Fruit fly (Drosophila melanogaster) whole organism, embryonic: ENCODE results near the gene Lsd-1.

ENCODE experiments used
- BEAF-32 ChIP-seq: fragments of 200-800 bp; sonication (Bioruptor generic); optimal IDR thresholded peaks from 3 replicates; lab custom pipeline; 2017; ENCODE audit warnings: missing biosample characterization, missing genetic modification characterization, mild to moderate bottlenecking, moderate library complexity, missing genetic modification reagents
- CG10267 ChIP-seq: fragments of 200-800 bp; sonication (Bioruptor generic); optimal IDR thresholded peaks from 2 replicates; lab custom pipeline; 2018; ENCODE audit warnings: missing biosample characterization, mild to moderate bottlenecking, missing genetic modification characterization, moderate library complexity
- CG10462 ChIP-seq: fragments of 200-800 bp; sonication (Bioruptor generic); optimal IDR thresholded peaks from 2 replicates; lab custom pipeline; 2016; ENCODE audit warnings: missing biosample characterization, missing genetic modification characterization
- CG11695 ChIP-seq: fragments of 200-800 bp; sonication (Bioruptor generic); IDR thresholded peaks from 3 replicates; pipeline ENCODE4 v1.3.6; 2022; ENCODE audit warnings: missing biosample characterization, missing genetic modification characterization
- CG11696 ChIP-seq: fragments of 200-800 bp; sonication (Bioruptor generic); IDR thresholded peaks from 2 replicates; pipeline ENCODE4 v1.3.6; 2022; ENCODE audit warnings: missing biosample characterization, missing genetic modification characterization
- CG13424 ChIP-seq: fragments of 200-800 bp; sonication (Bioruptor generic); optimal IDR thresholded peaks from 2 replicates; lab custom pipeline; 2019; ENCODE audit warnings: missing biosample characterization, mild to moderate bottlenecking, missing genetic modification characterization, moderate library complexity
- CG14710 ChIP-seq: fragments of 200-800 bp; sonication (Bioruptor generic); optimal IDR thresholded peaks from 3 replicates; lab custom pipeline; 2019; ENCODE audit warnings: missing biosample characterization, mild to moderate bottlenecking, missing genetic modification characterization, moderate library complexity
- CG15514 ChIP-seq: fragments of 200-800 bp; sonication (Bioruptor generic); optimal IDR thresholded peaks from 3 replicates; lab custom pipeline; 2017; ENCODE audit warnings: missing biosample characterization, missing genetic modification characterization, mild to moderate bottlenecking, moderate library complexity, missing genetic modification reagents
- CG2120 ChIP-seq: fragments of 200-800 bp; sonication (Bioruptor generic); optimal IDR thresholded peaks from 3 replicates; lab custom pipeline; 2016; ENCODE audit warnings: missing biosample characterization, missing genetic modification characterization
- CG2129 ChIP-seq: fragments of 200-800 bp; sonication (Bioruptor generic); IDR thresholded peaks from 2 replicates; pipeline ENCODE4 v1.3.6; 2022; ENCODE audit warnings: missing biosample characterization, missing genetic modification characterization; ENCODE audit not compliant: partially characterized antibody
- CG30403 ChIP-seq: fragments of 200-800 bp; sonication (Bioruptor generic); optimal IDR thresholded peaks from 3 replicates; lab custom pipeline; 2016; ENCODE audit warnings: missing biosample characterization, missing genetic modification characterization
- CG3995 ChIP-seq: fragments of 200-800 bp; sonication (Bioruptor generic); optimal IDR thresholded peaks from 3 replicates; lab custom pipeline; 2016; ENCODE audit warnings: missing biosample characterization, missing genetic modification characterization
- CG42726 ChIP-seq: fragments of 200-800 bp; sonication (Bioruptor generic); IDR thresholded peaks from 2 replicates; pipeline ENCODE4 v1.3.6; 2022; ENCODE audit warnings: missing biosample characterization, missing genetic modification characterization; ENCODE audit not compliant: partially characterized antibody
- CG4617 ChIP-seq: fragments of 200-800 bp; sonication (Bioruptor generic); optimal IDR thresholded peaks from 3 replicates; lab custom pipeline; 2016; ENCODE audit warnings: missing biosample characterization, missing genetic modification characterization, borderline replicate concordance
- CG6765 ChIP-seq: fragments of 200-800 bp; sonication (Bioruptor generic); optimal IDR thresholded peaks from 3 replicates; lab custom pipeline; 2017; ENCODE audit warnings: missing biosample characterization, mild to moderate bottlenecking, missing genetic modification characterization
- CG6854 ChIP-seq: fragments of 200-800 bp; sonication (Bioruptor generic); optimal IDR thresholded peaks from 3 replicates; lab custom pipeline; 2017; ENCODE audit warnings: missing biosample characterization, mild to moderate bottlenecking, missing genetic modification characterization
- CG7987 ChIP-seq: fragments of 200-800 bp; sonication (Bioruptor generic); optimal IDR thresholded peaks from 2 replicates; lab custom pipeline; 2018; ENCODE audit warnings: missing biosample characterization, mild to moderate bottlenecking, missing genetic modification characterization, moderate library complexity
- CG8359 ChIP-seq: fragments of 200-800 bp; sonication (Bioruptor generic); optimal IDR thresholded peaks from 2 replicates; lab custom pipeline; 2017; ENCODE audit warnings: missing biosample characterization, mild to moderate bottlenecking, missing genetic modification characterization, borderline replicate concordance
- CG9437 ChIP-seq: fragments of 200-800 bp; sonication (Bioruptor generic); optimal IDR thresholded peaks from 2 replicates; lab custom pipeline; 2018; ENCODE audit warnings: missing biosample characterization, mild to moderate bottlenecking, missing genetic modification characterization
- CG9876 ChIP-seq: fragments of 200-800 bp; sonication (Bioruptor generic); optimal IDR thresholded peaks from 2 replicates; lab custom pipeline; 2016; ENCODE audit warnings: missing biosample characterization, missing genetic modification characterization
- Camta ChIP-seq: fragments of 200-800 bp; sonication (Bioruptor generic); optimal IDR thresholded peaks from 2 replicates; lab custom pipeline; 2016; ENCODE audit warnings: missing biosample characterization, missing genetic modification characterization
- D19A ChIP-seq: fragments of 200-800 bp; optimal IDR thresholded peaks from 3 replicates; lab custom pipeline; 2019; ENCODE audit warnings: missing biosample characterization, mild to moderate bottlenecking, missing genetic modification characterization, moderate library complexity
- ERR ChIP-seq: fragments of 200-800 bp; sonication (Bioruptor generic); optimal IDR thresholded peaks from 2 replicates; lab custom pipeline; 2016; ENCODE audit warnings: missing biosample characterization, missing genetic modification characterization
- H15 ChIP-seq: fragments of 200-800 bp; sonication (Bioruptor generic); IDR thresholded peaks from 3 replicates; pipeline ENCODE4 v1.3.6; 2022; ENCODE audit warnings: missing biosample characterization, missing genetic modification characterization
- HLH4C ChIP-seq: fragments of 200-800 bp; sonication (Bioruptor generic); IDR thresholded peaks from 3 replicates; pipeline ENCODE4 v1.3.6; 2022; ENCODE audit warnings: missing biosample characterization, missing genetic modification characterization; ENCODE audit not compliant: partially characterized antibody
- HLHmδ ChIP-seq: fragments of 200-800 bp; sonication (Bioruptor generic); optimal IDR thresholded peaks from 2 replicates; lab custom pipeline; 2018; ENCODE audit warnings: missing biosample characterization, mild to moderate bottlenecking, missing genetic modification characterization, moderate library complexity
- Jarid2 ChIP-seq: fragments of 200-800 bp; sonication (Bioruptor generic); optimal IDR thresholded peaks from 3 replicates; lab custom pipeline; 2017; ENCODE audit warnings: mild to moderate bottlenecking, missing biosample characterization, missing genetic modification reagents, missing genetic modification characterization
- Max ChIP-seq: fragments of 200-800 bp; sonication (Bioruptor generic); optimal IDR thresholded peaks from 2 replicates; lab custom pipeline; 2016; ENCODE audit warnings: missing biosample characterization, mild to moderate bottlenecking, missing genetic modification characterization
- Poxn ChIP-seq: fragments of 200-800 bp; sonication (Bioruptor generic); IDR thresholded peaks from 2 replicates; pipeline ENCODE4 v1.3.6; 2022; ENCODE audit warnings: missing biosample characterization, missing genetic modification characterization
- Rx ChIP-seq: fragments of 200-800 bp; sonication (Bioruptor generic); IDR thresholded peaks from 2 replicates; pipeline ENCODE4 v1.3.6; 2022; ENCODE audit warnings: missing biosample characterization, missing genetic modification characterization
- Sin3A ChIP-seq: fragments of >200 bp; optimal IDR thresholded peaks from 2 replicates; lab custom pipeline; 2018
- Sry-β ChIP-seq: fragments of 200-800 bp; sonication (Bioruptor generic); optimal IDR thresholded peaks from 2 replicates; lab custom pipeline; 2018; ENCODE audit warnings: missing biosample characterization, mild to moderate bottlenecking, missing genetic modification characterization, moderate library complexity
- Sry-δ ChIP-seq: fragments of 200-800 bp; sonication (Bioruptor generic); optimal IDR thresholded peaks from 2 replicates; lab custom pipeline; 2016; ENCODE audit warnings: missing biosample characterization, missing genetic modification characterization
- Stat92E ChIP-seq, 3 experiments: fragments of >200 bp in 2 of 3; fragments of 200-800 bp in 1 of 3; sonication (Bioruptor generic) in 1 of 3; optimal IDR thresholded peaks; 2 replicates each; lab custom pipeline; 2017 to 2019; ENCODE audit warnings: missing biosample characterization in 3 of 3, missing genetic modification characterization in 3 of 3, mild to moderate bottlenecking in 1 of 3, moderate library complexity in 1 of 3
- abd-A ChIP-seq: fragments of 200-800 bp; sonication (Bioruptor generic); optimal IDR thresholded peaks from 3 replicates; lab custom pipeline; 2019; ENCODE audit warnings: missing biosample characterization, mild to moderate bottlenecking, missing genetic modification characterization, moderate library complexity
- bbx ChIP-seq: fragments of 200-800 bp; sonication (Bioruptor generic); IDR thresholded peaks from 2 replicates; pipeline ENCODE4 v1.3.6; 2022; ENCODE audit warnings: missing biosample characterization, missing genetic modification characterization; ENCODE audit not compliant: partially characterized antibody
- chm ChIP-seq: fragments of 200-800 bp; sonication (Bioruptor generic); IDR thresholded peaks from 2 replicates; pipeline ENCODE4 v1.3.6; 2022; ENCODE audit warnings: missing biosample characterization, missing genetic modification characterization
- eve ChIP-seq, 2 experiments: fragments of >200 bp; optimal IDR thresholded peaks; 2 replicates each; lab custom pipeline; 2017; ENCODE audit warnings: missing biosample characterization in 2 of 2, missing genetic modification characterization in 2 of 2
- gcm ChIP-seq: fragments of 200-800 bp; sonication (Bioruptor generic); optimal IDR thresholded peaks from 2 replicates; lab custom pipeline; 2019; ENCODE audit warnings: missing biosample characterization, mild to moderate bottlenecking, missing genetic modification characterization, moderate library complexity
- insv ChIP-seq, 2 experiments: fragments of 200-800 bp; sonication (Bioruptor generic); optimal IDR thresholded peaks; 3 replicates each; lab custom pipeline; 2016 to 2018; ENCODE audit warnings: missing biosample characterization in 2 of 2, missing genetic modification characterization in 2 of 2
- jumu ChIP-seq: fragments of 200-800 bp; sonication (Bioruptor generic); optimal IDR thresholded peaks from 3 replicates; lab custom pipeline; 2016; ENCODE audit warnings: missing biosample characterization, missing genetic modification characterization
- kay ChIP-seq: fragments of 200-800 bp; sonication (Bioruptor generic); optimal IDR thresholded peaks from 2 replicates; lab custom pipeline; 2016; ENCODE audit warnings: missing biosample characterization, missing genetic modification characterization
- lilli ChIP-seq: fragments of 200-800 bp; sonication (Bioruptor generic); optimal IDR thresholded peaks from 3 replicates; lab custom pipeline; 2016; ENCODE audit warnings: missing biosample characterization, missing genetic modification characterization
- nau ChIP-seq: fragments of 200-800 bp; sonication (Bioruptor generic); optimal IDR thresholded peaks from 3 replicates; lab custom pipeline; 2017; ENCODE audit warnings: missing biosample characterization, mild to moderate bottlenecking, missing genetic modification characterization, missing genetic modification reagents
- otp ChIP-seq: fragments of 200-800 bp; sonication (Bioruptor generic); IDR thresholded peaks from 3 replicates; pipeline ENCODE4, ENCODE4 v1.3.6; 2022; ENCODE audit warnings: missing biosample characterization, missing genetic modification characterization
- pfk ChIP-seq: fragments of 200-800 bp; sonication (Bioruptor generic); optimal IDR thresholded peaks from 2 replicates; lab custom pipeline; 2018; ENCODE audit warnings: missing biosample characterization, mild to moderate bottlenecking, missing genetic modification characterization, moderate library complexity
- seq ChIP-seq: fragments of 200-800 bp; sonication (Bioruptor generic); IDR thresholded peaks from 2 replicates; pipeline ENCODE4 v1.3.6; 2022; ENCODE audit warnings: missing biosample characterization, missing genetic modification characterization
- stwl ChIP-seq: fragments of 200-800 bp; sonication (Bioruptor generic); optimal IDR thresholded peaks from 3 replicates; lab custom pipeline; 2018; ENCODE audit warnings: missing biosample characterization, mild to moderate bottlenecking, missing genetic modification characterization, moderate library complexity
- zfh2 ChIP-seq: fragments of 200-800 bp; sonication (Bioruptor generic); optimal IDR thresholded peaks from 2 replicates; lab custom pipeline; 2016; ENCODE audit warnings: missing biosample characterization, missing genetic modification characterization

The Lsd-1 gene

DNA sequence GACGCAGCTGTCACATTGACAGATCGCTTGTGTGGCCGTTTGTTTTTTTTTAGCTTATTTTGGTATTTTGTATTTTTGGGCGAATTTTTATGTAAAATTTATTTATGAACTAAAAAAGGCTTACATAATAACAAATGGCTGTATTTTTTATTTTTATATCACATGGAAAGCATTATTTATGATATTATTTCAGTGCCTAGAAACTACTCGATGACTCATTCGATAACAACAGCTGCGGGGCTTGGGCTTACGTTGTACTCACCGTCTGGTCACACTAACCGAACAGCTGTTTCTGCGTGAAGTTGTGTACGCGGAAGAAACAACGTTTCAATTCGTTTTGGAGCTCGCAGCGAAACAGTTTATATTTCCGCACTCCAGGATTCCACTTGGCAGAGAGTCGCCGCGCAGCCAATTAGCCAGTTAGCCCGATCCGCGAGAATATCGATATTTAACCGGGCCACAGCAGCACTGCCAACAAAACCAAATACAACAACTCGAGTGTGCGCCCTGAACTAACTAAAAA lies 30.6 kb upstream of the Lsd-1 start, which contains the start of the genes Hmgcr and Rpn9 (continued):
- peak; percentile 6 for TF ChIP-seq Max (GFP tag; lab: Kevin White, UChicago)
- peak; percentile 27 for TF ChIP-seq CG2120
- TF ChIP-seq CG9876 (GFP tag; lab: Kevin White, UChicago) = no peak
- TF ChIP-seq zfh2 = no peak
- peak; percentile 17; the same call in 1 of the 2 replicates for TF ChIP-seq CG42726 (GFP tag; lab: Robert Waterston, UW)
- peak; percentile 9 for TF ChIP-seq CG8359 (GFP tag; lab: Kevin White, UChicago)
- peak; percentile 24 for TF ChIP-seq CG3995 (GFP tag; lab: Kevin White, UChicago)
- peak; percentile 30 for TF ChIP-seq gcm (GFP tag; lab: Kevin White, UChicago)
- TF ChIP-seq CG10267 = peak; percentile 68
- peak; percentile 21 for TF ChIP-seq Camta (GFP tag; lab: Kevin White, UChicago)
- TF ChIP-seq bbx = peak; percentile 67; the same call in 1 of the 2 replicates
- TF ChIP-seq CG6854 (GFP tag; lab: Kevin White, UChicago) = no peak
- peak; percentile 67 for TF ChIP-seq CG15514 (GFP tag; lab: Kevin White, UChicago)
- TF ChIP-seq otp = no peak
- TF ChIP-seq Sry-δ = peak; percentile 52
- peak; percentile 55 for TF ChIP-seq BEAF-32 (GFP tag; lab: Kevin White, UChicago)
- TF ChIP-seq abd-A = no peak
- TF ChIP-seq CG14710 (tag; lab: Kevin White, UChicago) = peak; percentile 77
- TF ChIP-seq Poxn = no peak
- TF ChIP-seq eve (GFP tag; optimal IDR thresholded peaks at IDR 0.05; lab: Kevin White, UChicago) = peak in 1 of 2 experiments; percentile 11
- peak; percentile 95 for TF ChIP-seq Sin3A
- TF ChIP-seq kay (GFP tag; lab: Kevin White, UChicago) = peak; percentile 35
- TF ChIP-seq CG4617 (GFP tag; lab: Kevin White, UChicago) = peak; percentile 41
- peak; percentile 41 for TF ChIP-seq CG7987 (GFP tag; lab: Kevin White, UChicago)
- no peak for TF ChIP-seq CG11695 (GFP tag; lab: Robert Waterston, UW)
- peak; percentile 58 for TF ChIP-seq CG9437 (GFP tag; lab: Kevin White, UChicago)
- TF ChIP-seq jumu = peak; percentile 8
- TF ChIP-seq insv (GFP tag; optimal IDR thresholded peaks at IDR 0.05; lab: Kevin White, UChicago) = peak in 1 of 2 experiments; percentile 65
- TF ChIP-seq CG30403 (GFP tag; lab: Kevin White, UChicago) = peak; percentile 13
- TF ChIP-seq CG13424 (tag; lab: Kevin White, UChicago) = peak; percentile 28
- peak; percentile 11 for TF ChIP-seq ERR (GFP tag; lab: Kevin White, UChicago)
- no peak for TF ChIP-seq CG10462 (GFP tag; lab: Kevin White, UChicago)
- peak; percentile 8 for TF ChIP-seq pfk (GFP tag; lab: Kevin White, UChicago)
- peak; percentile 95 for TF ChIP-seq stwl (tag; lab: Kevin White, UChicago)
- peak; percentile 14 for TF ChIP-seq D19A
- TF ChIP-seq HLH4C (GFP tag; lab: Robert Waterston, UW) = peak; percentile 8; the same call in 1 of the 3 replicates
- TF ChIP-seq lilli = peak; percentile 13
- peak; percentile 70; the same call in 1 of the 2 replicates for TF ChIP-seq chm
- peak; percentile 86 for TF ChIP-seq Jarid2 (GFP tag; lab: Kevin White, UChicago)
- TF ChIP-seq Rx = no peak
- no peak for TF ChIP-seq seq (GFP tag; lab: Robert Waterston, UW)
- TF ChIP-seq CG6765 (GFP tag; lab: Kevin White, UChicago) = peak; percentile 15
- TF ChIP-seq CG2129 = no peak
- no peak for TF ChIP-seq CG11696 (GFP tag; lab: Robert Waterston, UW)
- peak; percentile 22 for TF ChIP-seq nau (GFP tag; lab: Kevin White, UChicago)
- peak in 1 of 3 experiments; percentile 56 for TF ChIP-seq Stat92E (GFP tag; optimal IDR thresholded peaks at IDR 0.05; lab: Kevin White, UChicago)
- TF ChIP-seq HLHmδ (GFP tag; lab: Kevin White, UChicago) = peak; percentile 72
- no peak for TF ChIP-seq H15 (GFP tag; lab: Robert Waterston, UW)
- peak; percentile 10 for TF ChIP-seq Sry-β (GFP tag; lab: Kevin White, UChicago)
